Worm (Caenorhabditis elegans): Measurements from ENCODE around the gene ttll-5.

Gene ttll-5

ce11 chrV:11531100-11531499, 22.2 kb downstream of the ttll-5 start (continued):
- no peak for TF ChIP-seq unc-39 (tag; optimal IDR thresholded peaks at IDR 0.05)
- peak; percentile 82 for TF ChIP-seq sma-3 (GFP tag; optimal IDR thresholded peaks at IDR 0.05)
- TF ChIP-seq sem-4 (tag; optimal IDR thresholded peaks at IDR 0.05): no peak
- TF ChIP-seq nhr-12 (tag; optimal IDR thresholded peaks at IDR 0.05): no peak
- TF ChIP-seq elt-3 (tag; optimal IDR thresholded peaks at IDR 0.05): no peak
- TF ChIP-seq dmd-4 (tag; optimal IDR thresholded peaks at IDR 0.05): no peak
- TF ChIP-seq nhr-237 (tag; optimal IDR thresholded peaks at IDR 0.05): no peak
- no peak for TF ChIP-seq mab-5 (tag; optimal IDR thresholded peaks at IDR 0.05)
- no peak for TF ChIP-seq alr-1 (tag; optimal IDR thresholded peaks at IDR 0.05)
- no peak for TF ChIP-seq elt-1 (tag; optimal IDR thresholded peaks at IDR 0.05)
- TF ChIP-seq crh-2 (tag; optimal IDR thresholded peaks at IDR 0.05): peak; percentile 53
- TF ChIP-seq nhr-21 (tag; optimal IDR thresholded peaks at IDR 0.05): peak; percentile 47

- TF ChIP-seq peb-1 (tag; optimal IDR thresholded peaks at IDR 0.05) (no peak), ztf-4 (tag; optimal IDR thresholded peaks at IDR 0.05) (peak; percentile 38), nhr-237 (tag; optimal IDR thresholded peaks at IDR 0.05) (no peak), crh-2 (tag; optimal IDR thresholded peaks at IDR 0.05) (peak; percentile 80), ceh-16 (tag; optimal IDR thresholded peaks at IDR 0.05) (no peak), Y55F3AM.14 (GFP tag; optimal IDR thresholded peaks at IDR 0.05) (peak; percentile 73), sma-9 (GFP tag; optimal IDR thresholded peaks at IDR 0.05) (peak; percentile 97), sma-9 (tag; optimal IDR thresholded peaks at IDR 0.05) (no peak), mbf-1 (tag; optimal IDR thresholded peaks at IDR 0.05) (no peak), nhr-11 (tag; optimal IDR thresholded peaks at IDR 0.05) (no peak), gmeb-1 (tag; optimal IDR thresholded peaks at IDR 0.05) (peak; percentile 55), fos-1 (tag; optimal IDR thresholded peaks at IDR 0.05) (peak; percentile 94), blmp-1 (tag; optimal IDR thresholded peaks at IDR 0.05; ENCODE audit: insufficient read depth) (peak; percentile 96), sma-3 (GFP tag; optimal IDR thresholded peaks at IDR 0.05) (peak; percentile 91), nhr-25 (tag; optimal IDR thresholded peaks at IDR 0.05) (peak; percentile 95), lin-13 (GFP tag; optimal IDR thresholded peaks at IDR 0.05) (peak; percentile 76), ZK546.5 (tag; optimal IDR thresholded peaks at IDR 0.05) (no peak), unc-39 (tag; optimal IDR thresholded peaks at IDR 0.05) (no peak), lsy-2 (tag; optimal IDR thresholded peaks at IDR 0.05) (peak; percentile 13 to 80), ztf-1 (GFP tag; conservative IDR thresholded peaks at IDR 0.05) (no peak), R02D3.7 (tag; optimal IDR thresholded peaks at IDR 0.05) (no peak), nhr-129 (tag; optimal IDR thresholded peaks at IDR 0.05) (peak; percentile 90), lin-39 (tag; optimal IDR thresholded peaks at IDR 0.05) (no peak), elt-1 (tag; optimal IDR thresholded peaks at IDR 0.05) (no peak), skn-1 (tag; optimal IDR thresholded peaks at IDR 0.05) (no peak), lin-11 (tag; optimal IDR thresholded peaks at IDR 0.05) (no peak), mab-5 (tag; optimal IDR thresholded peaks at IDR 0.05) (peak; percentile 19), mdl-1 (tag; optimal IDR thresholded peaks at IDR 0.05) (peak; percentile 46 to 83), ztf-11 (tag; optimal IDR thresholded peaks at IDR 0.05) (no peak), unc-62 (GFP tag; optimal IDR thresholded peaks at IDR 0.05) (no peak), aly-2 (tag; optimal IDR thresholded peaks at IDR 0.05) (no peak), snpc-4 (tag; optimal IDR thresholded peaks at IDR 0.05) (no peak), unc-55 (GFP tag; optimal IDR thresholded peaks at IDR 0.05) (no peak), ceh-82 (tag; optimal IDR thresholded peaks at IDR 0.05) (no peak), C34F6.9 (tag; optimal IDR thresholded peaks at IDR 0.05) (peak; percentile 65), ama-1 (optimal IDR thresholded peaks at IDR 0.05) (no peak), nhr-23 (tag; optimal IDR thresholded peaks at IDR 0.05) (no peak), dmd-4 (tag; optimal IDR thresholded peaks at IDR 0.05) (no peak), F13H6.1 (tag; optimal IDR thresholded peaks at IDR 0.05) (peak; percentile 96), zag-1 (tag; optimal IDR thresholded peaks at IDR 0.05) (no peak), nhr-21 (tag; optimal IDR thresholded peaks at IDR 0.05) (peak; percentile 77), alr-1 (tag; optimal IDR thresholded peaks at IDR 0.05) (no peak), nhr-6 (tag; optimal IDR thresholded peaks at IDR 0.05) (peak; percentile 73), elt-3 (tag; optimal IDR thresholded peaks at IDR 0.05) (no peak), nhr-77 (tag; optimal IDR thresholded peaks at IDR 0.05) (no peak), sem-4 (tag; optimal IDR thresholded peaks at IDR 0.05) (peak; percentile 82), egl-27 (tag; optimal IDR thresholded peaks at IDR 0.05) (peak; percentile 77), nhr-12 (tag; optimal IDR thresholded peaks at IDR 0.05) (no peak), nhr-10 (tag; optimal IDR thresholded peaks at IDR 0.05) (no peak)
Measured at ce11 chrV:11531831-11532534, 23.1 kb downstream of the ttll-5 start.

All from whole organism, L2 larva.